Fruit fly (Drosophila melanogaster) whole organism, embryonic: ENCODE measurements around the gene Ctu2.
A peak's percentile ranks its signal among the peaks of the same experiment; 100 is the strongest.

Source experiments
- Atf6 ChIP-seq: fragments of 200-800 bp; sonication (Bioruptor generic); IDR thresholded peaks from 2 replicates; pipeline ENCODE4 v1.3.6; 2022; ENCODE audit warnings: missing biosample characterization, missing genetic modification characterization
- BEAF-32 ChIP-seq: fragments of 200-800 bp; sonication (Bioruptor generic); optimal IDR thresholded peaks from 3 replicates; lab custom pipeline; 2017; ENCODE audit warnings: missing biosample characterization, missing genetic modification characterization, mild to moderate bottlenecking, moderate library complexity, missing genetic modification reagents
- Bgb ChIP-seq: fragments of 200-800 bp; sonication (Bioruptor generic); IDR thresholded peaks from 2 replicates; pipeline ENCODE4 v1.3.6; 2022; ENCODE audit warnings: missing biosample characterization, missing genetic modification characterization; ENCODE audit not compliant: partially characterized antibody
- CG10654 ChIP-seq: fragments of 200-800 bp; sonication (Bioruptor generic); optimal IDR thresholded peaks from 2 replicates; lab custom pipeline; 2016; ENCODE audit warnings: missing biosample characterization, missing genetic modification characterization
- CG12071 ChIP-seq: fragments of 200-800 bp; sonication (Bioruptor generic); optimal IDR thresholded peaks from 3 replicates; lab custom pipeline; 2018; ENCODE audit warnings: missing biosample characterization, mild to moderate bottlenecking, missing genetic modification characterization
- CG13287 ChIP-seq: fragments of 200-800 bp; sonication (Bioruptor generic); IDR thresholded peaks from 2 replicates; pipeline ENCODE4 v1.3.6; 2022; ENCODE audit warnings: missing biosample characterization, missing genetic modification characterization; ENCODE audit not compliant: partially characterized antibody
- CG14860 ChIP-seq: fragments of 200-800 bp; sonication (Bioruptor generic); IDR thresholded peaks from 3 replicates; pipeline ENCODE4 v1.3.6; 2022; ENCODE audit warnings: missing biosample characterization, missing genetic modification characterization; ENCODE audit not compliant: partially characterized antibody
- CG2116 ChIP-seq: fragments of 200-800 bp; sonication (Bioruptor generic); optimal IDR thresholded peaks from 3 replicates; lab custom pipeline; 2018; ENCODE audit warnings: missing biosample characterization, mild to moderate bottlenecking, missing genetic modification characterization
- CG2712 ChIP-seq: fragments of 200-800 bp; optimal IDR thresholded peaks from 3 replicates; lab custom pipeline; 2019; ENCODE audit warnings: missing biosample characterization, mild to moderate bottlenecking, missing genetic modification characterization, moderate library complexity
- CG3065 ChIP-seq: fragments of 200-800 bp; sonication (Bioruptor generic); optimal IDR thresholded peaks from 2 replicates; lab custom pipeline; 2016; ENCODE audit warnings: missing biosample characterization, missing genetic modification characterization
- CG32772 ChIP-seq: fragments of 200-800 bp; sonication (Bioruptor generic); IDR thresholded peaks from 2 replicates; pipeline ENCODE4 v1.3.6; 2022; ENCODE audit warnings: missing biosample characterization, missing genetic modification characterization
- CG34224 ChIP-seq: fragments of 200-800 bp; sonication (Bioruptor generic); IDR thresholded peaks from 3 replicates; pipeline ENCODE4 v1.3.6; 2022; ENCODE audit warnings: missing biosample characterization, missing genetic modification characterization; ENCODE audit not compliant: partially characterized antibody
- CG7372 ChIP-seq: fragments of 200-800 bp; sonication (Bioruptor generic); IDR thresholded peaks from 2 replicates; pipeline ENCODE4 v1.3.6; 2022; ENCODE audit warnings: missing biosample characterization, missing genetic modification characterization
- CG8944 ChIP-seq: fragments of 200-800 bp; sonication (Bioruptor generic); optimal IDR thresholded peaks from 3 replicates; lab custom pipeline; 2016; ENCODE audit warnings: missing biosample characterization, missing genetic modification characterization
- CG9932 ChIP-seq: fragments of 200-800 bp; sonication (Bioruptor generic); IDR thresholded peaks from 2 replicates; pipeline ENCODE4 v1.3.6; 2022; ENCODE audit warnings: missing biosample characterization, missing genetic modification characterization
- CTCF ChIP-seq: fragments of 200-800 bp; sonication (Bioruptor generic); optimal IDR thresholded peaks from 2 replicates; lab custom pipeline; 2017; ENCODE audit warnings: missing biosample characterization, mild to moderate bottlenecking, missing genetic modification characterization, moderate library complexity
- Dll ChIP-seq: fragments of 200-800 bp; sonication (Bioruptor generic); IDR thresholded peaks from 4 replicates; pipeline ENCODE4 v1.3.6; 2022; ENCODE audit warnings: missing biosample characterization, missing genetic modification characterization; ENCODE audit not compliant: partially characterized antibody
- Doc3 ChIP-seq: fragments of 200-800 bp; sonication (Bioruptor generic); IDR thresholded peaks from 3 replicates; pipeline ENCODE4 v1.3.6; 2022; ENCODE audit warnings: missing biosample characterization, missing genetic modification characterization; ENCODE audit not compliant: partially characterized antibody
- Dp ChIP-seq: fragments of 200-800 bp; sonication (Bioruptor generic); optimal IDR thresholded peaks from 2 replicates; lab custom pipeline; 2018; ENCODE audit warnings: missing biosample characterization, mild to moderate bottlenecking, missing genetic modification characterization, moderate library complexity
- Dref ChIP-seq: fragments of 200-800 bp; sonication (Bioruptor generic); IDR thresholded peaks from 2 replicates; pipeline ENCODE4 v1.3.6; 2022; ENCODE audit warnings: missing biosample characterization, missing genetic modification characterization
- Hr51 ChIP-seq, 2 experiments: fragments of 200-800 bp; sonication (Bioruptor generic); optimal IDR thresholded peaks; 2 replicates in 1 of 2; 3 replicates in 1 of 2; lab custom pipeline; 2016 to 2018; ENCODE audit warnings: missing biosample characterization in 2 of 2, missing genetic modification characterization in 2 of 2, mild to moderate bottlenecking in 1 of 2, moderate library complexity in 1 of 2
- MBD-R2 ChIP-seq: fragments of 200-800 bp; sonication (Bioruptor generic); IDR thresholded peaks from 2 replicates; pipeline ENCODE4 v1.3.6; 2022; ENCODE audit warnings: missing biosample characterization, missing genetic modification characterization
- Opbp ChIP-seq: fragments of 200-800 bp; sonication (Bioruptor generic); IDR thresholded peaks from 3 replicates; pipeline ENCODE4 v1.3.6; 2022; ENCODE audit warnings: missing biosample characterization, missing genetic modification characterization; ENCODE audit not compliant: partially characterized antibody
- Scr ChIP-seq: fragments of 200-800 bp; sonication (Bioruptor generic); IDR thresholded peaks from 2 replicates; pipeline ENCODE4 v1.3.6; 2022; ENCODE audit warnings: missing biosample characterization, missing genetic modification characterization; ENCODE audit not compliant: partially characterized antibody
- Sry-β ChIP-seq: fragments of 200-800 bp; sonication (Bioruptor generic); optimal IDR thresholded peaks from 2 replicates; lab custom pipeline; 2018; ENCODE audit warnings: missing biosample characterization, mild to moderate bottlenecking, missing genetic modification characterization, moderate library complexity
- amos ChIP-seq: fragments of 200-800 bp; sonication (Bioruptor generic); IDR thresholded peaks from 2 replicates; pipeline ENCODE4 v1.3.6; 2022; ENCODE audit warnings: missing biosample characterization, missing genetic modification characterization; ENCODE audit not compliant: partially characterized antibody
- ase ChIP-seq: fragments of 200-800 bp; sonication (Bioruptor generic); IDR thresholded peaks from 3 replicates; pipeline ENCODE4 v1.3.6; 2022; ENCODE audit warnings: missing biosample characterization, missing genetic modification characterization
- bbx ChIP-seq: fragments of 200-800 bp; sonication (Bioruptor generic); IDR thresholded peaks from 2 replicates; pipeline ENCODE4 v1.3.6; 2022; ENCODE audit warnings: missing biosample characterization, missing genetic modification characterization; ENCODE audit not compliant: partially characterized antibody
- crp ChIP-seq, 2 experiments: fragments of 200-800 bp; sonication (Bioruptor generic); optimal IDR thresholded peaks; 2 replicates in 1 of 2; 3 replicates in 1 of 2; lab custom pipeline; 2017; ENCODE audit warnings: missing biosample characterization in 2 of 2, missing genetic modification characterization in 2 of 2, mild to moderate bottlenecking in 1 of 2, moderate library complexity in 1 of 2
- esg ChIP-seq: fragments of 200-800 bp; sonication (Bioruptor generic); conservative IDR thresholded peaks from 2 replicates; pipeline ENCODE4 v1.3.6; 2022; ENCODE audit warnings: missing biosample characterization, missing genetic modification characterization
- exex ChIP-seq: fragments of 200-800 bp; sonication (Bioruptor generic); optimal IDR thresholded peaks from 4 replicates; lab custom pipeline; 2018; ENCODE audit warnings: missing biosample characterization, mild to moderate bottlenecking, missing genetic modification characterization, moderate library complexity
- fd64A ChIP-seq: fragments of 200-800 bp; sonication (Bioruptor generic); optimal IDR thresholded peaks from 3 replicates; lab custom pipeline; 2018; ENCODE audit warnings: missing biosample characterization, mild to moderate bottlenecking, missing genetic modification characterization
- hbn ChIP-seq: fragments of 200-800 bp; sonication (Bioruptor generic); IDR thresholded peaks from 2 replicates; pipeline ENCODE4 v1.3.6; 2022; ENCODE audit warnings: missing biosample characterization, missing genetic modification characterization; ENCODE audit not compliant: partially characterized antibody
- kah ChIP-seq: fragments of 200-800 bp; sonication (Bioruptor generic); optimal IDR thresholded peaks from 2 replicates; lab custom pipeline; 2018; ENCODE audit warnings: missing biosample characterization, mild to moderate bottlenecking, missing genetic modification characterization
- lov ChIP-seq, 2 experiments: fragments of 200-800 bp in 1 of 2; fragments of >200 bp in 1 of 2; sonication (Bioruptor generic) in 1 of 2; IDR thresholded peaks in 1 of 2; optimal IDR thresholded peaks in 1 of 2; 2 replicates in 1 of 2; 3 replicates in 1 of 2; pipeline versions ENCODE4 v1.3.6 to Lab custom; 2017 to 2022; ENCODE audit warnings: missing biosample characterization in 1 of 2, missing genetic modification characterization in 1 of 2
- nerfin-2 ChIP-seq: fragments of 200-800 bp; sonication (Bioruptor generic); IDR thresholded peaks from 2 replicates; pipeline ENCODE4 v1.3.6; 2022; ENCODE audit warnings: missing biosample characterization, missing genetic modification characterization; ENCODE audit not compliant: partially characterized antibody
- pzg ChIP-seq: fragments of 200-800 bp; sonication (Bioruptor generic); optimal IDR thresholded peaks from 3 replicates; lab custom pipeline; 2018; ENCODE audit warnings: missing biosample characterization, mild to moderate bottlenecking, missing genetic modification characterization, moderate library complexity
- ranshi ChIP-seq: fragments of 200-800 bp; sonication (Bioruptor generic); IDR thresholded peaks from 2 replicates; pipeline ENCODE4 v1.3.6; 2022; ENCODE audit warnings: missing biosample characterization, missing genetic modification characterization
- sd ChIP-seq: fragments of 200-800 bp; sonication (Bioruptor generic); optimal IDR thresholded peaks from 3 replicates; lab custom pipeline; 2018; ENCODE audit warnings: missing biosample characterization, mild to moderate bottlenecking, missing genetic modification characterization, moderate library complexity
- sob ChIP-seq: fragments of 200-800 bp; sonication (Bioruptor generic); IDR thresholded peaks from 2 replicates; pipeline ENCODE4 v1.3.6; 2022; ENCODE audit warnings: missing biosample characterization, missing genetic modification characterization
- sr ChIP-seq: fragments of 200-800 bp; sonication (Bioruptor generic); IDR thresholded peaks from 3 replicates; pipeline ENCODE4 v1.3.6; 2022; ENCODE audit warnings: missing biosample characterization, missing genetic modification characterization
- tna ChIP-seq: fragments of 200-800 bp; sonication (Bioruptor generic); IDR thresholded peaks from 2 replicates; pipeline ENCODE4 v1.3.6; 2022; ENCODE audit warnings: missing biosample characterization, missing genetic modification characterization; ENCODE audit not compliant: partially characterized antibody
- tx ChIP-seq: fragments of 200-800 bp; sonication (Bioruptor generic); optimal IDR thresholded peaks from 2 replicates; lab custom pipeline; 2016; ENCODE audit warnings: missing biosample characterization, missing genetic modification characterization
- vnd ChIP-seq: fragments of 200-800 bp; sonication (Bioruptor generic); IDR thresholded peaks from 3 replicates; pipeline ENCODE4 v1.3.6; 2022; ENCODE audit warnings: missing biosample characterization, missing genetic modification characterization; ENCODE audit not compliant: partially characterized antibody
- zen2 ChIP-seq: fragments of 200-800 bp; sonication (Bioruptor generic); IDR thresholded peaks from 3 replicates; pipeline ENCODE4 v1.3.6; 2022; ENCODE audit warnings: missing biosample characterization, missing genetic modification characterization; ENCODE audit not compliant: partially characterized antibody

Ctu2 gene

dm6 chr2L:19487190-19487589, 5.9 kb downstream of the Ctu2 start, which contains the start of gene CG13083 (continued):
- no peak for TF ChIP-seq Sry-β (GFP tag; lab: Kevin White, UChicago)

dm6 chr2L:19484539-19484938, 8.5 kb downstream of the Ctu2 start, which contains the start of the genes CG10195 and CG13084:
TSS of gene CG10195 (minus strand) at chr2L:19484705.
TSS of gene CG13084 (plus strand) at chr2L:19484930.
- TF ChIP-seq lov (optimal IDR thresholded peaks at IDR 0.05; lab: Kevin White, UChicago) (no peak), lov (GFP tag; IDR thresholded peaks at IDR 0.05; lab: Robert Waterston, UW) (no peak), exex (tag; lab: Kevin White, UChicago) (no peak), CG8944 (GFP tag; lab: Kevin White, UChicago) (no peak), zen2 (GFP tag; lab: Robert Waterston, UW) (peak; percentile 42; the same call in 1 of the 3 replicates), tna (GFP tag; lab: Robert Waterston, UW) (0 out of 2 replicates have a peak, but pooled peaks have one; percentile 54), sr (no peak), crp (GFP tag; optimal IDR thresholded peaks at IDR 0.05; lab: Kevin White, UChicago) (peak in 1 of 2 experiments; percentile 81), CG7372 (GFP tag; lab: Robert Waterston, UW) (no peak), CG2116 (GFP tag; lab: Kevin White, UChicago) (peak; percentile 53), amos (peak; percentile 28; the same call in 1 of the 2 replicates), CG32772 (no peak), Dll (GFP tag; lab: Robert Waterston, UW) (peak; percentile 63; the same call in 3 of the 4 replicates), hbn (peak; percentile 31; the same call in 1 of the 2 replicates), fd64A (GFP tag; lab: Kevin White, UChicago) (no peak), esg (no peak), Bgb (GFP tag; lab: Robert Waterston, UW) (peak; percentile 27; the same call in 1 of the 2 replicates), sd (tag; lab: Kevin White, UChicago) (no peak), bbx (GFP tag; lab: Robert Waterston, UW) (peak; percentile 62; the same call in 1 of the 2 replicates), Dp (GFP tag; lab: Kevin White, UChicago) (peak; percentile 80), CG2712 (tag; lab: Kevin White, UChicago) (no peak), CG3065 (GFP tag; lab: Kevin White, UChicago) (no peak), CTCF (GFP tag; lab: Kevin White, UChicago) (no peak), MBD-R2 (GFP tag; lab: Robert Waterston, UW) (peak; percentile 18; the same call in 1 of the 2 replicates), CG9932 (no peak), CG10654 (GFP tag; lab: Kevin White, UChicago) (no peak), tx (no peak), nerfin-2 (0 out of 2 replicates have a peak, but pooled peaks have one; percentile 35), kah (GFP tag; lab: Kevin White, UChicago) (peak; percentile 3), Scr (0 out of 2 replicates have a peak, but pooled peaks have one; percentile 24), CG12071 (GFP tag; lab: Kevin White, UChicago) (no peak), Opbp (peak; percentile 32; the same call in 1 of the 3 replicates), Dref (peak; percentile 70), Atf6 (GFP tag; lab: Robert Waterston, UW) (no peak), CG13287 (peak; percentile 64), Doc3 (GFP tag; lab: Robert Waterston, UW) (peak; percentile 44; the same call in 2 of the 3 replicates), pzg (GFP tag; lab: Kevin White, UChicago) (peak; percentile 15), BEAF-32 (GFP tag; lab: Kevin White, UChicago) (peak; percentile 14), CG14860 (peak; percentile 52; the same call in 2 of the 3 replicates), CG34224 (GFP tag; lab: Robert Waterston, UW) (peak; percentile 64), ranshi (no peak), Hr51 (GFP tag; optimal IDR thresholded peaks at IDR 0.05; lab: Kevin White, UChicago) (no peak), vnd (0 out of 3 replicates have a peak, but pooled peaks have one; percentile 20), sob (GFP tag; lab: Robert Waterston, UW) (no peak), ase (GFP tag; lab: Robert Waterston, UW) (no peak)
